Fruit fly (Drosophila melanogaster) whole organism: ENCODE data around the gene Cad89D.

Source experiments
- CG8478 ChIP-seq: fragments of >200 bp; optimal IDR thresholded peaks from 2 replicates; lab custom pipeline; 2018; ENCODE audit warnings: inconsistent platforms
- EcR ChIP-seq, 2 experiments: fragments of >200 bp; optimal IDR thresholded peaks; 2 replicates each; lab custom pipeline; 2017; ENCODE audit warnings: missing biosample characterization in 2 of 2, missing genetic modification characterization in 2 of 2, missing genetic modification reagents in 2 of 2
- psq ChIP-seq: fragments of >200 bp; optimal IDR thresholded peaks from 2 replicates; lab custom pipeline; 2017
- usp ChIP-seq: fragments of >200 bp; optimal IDR thresholded peaks from 2 replicates; lab custom pipeline; 2017; ENCODE audit warnings: missing biosample characterization, missing genetic modification characterization, mixed read lengths

- no peak for TF ChIP-seq usp
- no peak for TF ChIP-seq psq (lab: Kevin White, UChicago)
- TF ChIP-seq CG8478 (lab: Kevin White, UChicago) = no peak
- TF ChIP-seq EcR (GFP tag; optimal IDR thresholded peaks at IDR 0.05; lab: Kevin White, UChicago) = no peak
Measured at dm6 chr3R:16524593-16525111, 29.4 kb upstream of the Cad89D start.
